Worm (Caenorhabditis elegans) whole organism, L2 larva: Measurements from ENCODE around the gene sre-41.

ENCODE experiments used
- ZK546.5 ChIP-seq: sonication (generic microtip); optimal IDR thresholded peaks from 2 replicates; lab custom pipeline; 2017; ENCODE audit warnings: missing biosample characterization, missing genetic modification characterization
- alr-1 ChIP-seq: fragments of 150-350 bp; optimal IDR thresholded peaks from 2 replicates; lab custom pipeline; 2014; ENCODE audit warnings: missing biosample characterization, missing genetic modification characterization
- ama-1 ChIP-seq: fragments of 150-350 bp; optimal IDR thresholded peaks from 2 replicates; lab custom pipeline; 2018; ENCODE audit warnings: inconsistent platforms
- egl-27 ChIP-seq: sonication (generic microtip); optimal IDR thresholded peaks from 3 replicates; lab custom pipeline; 2017; ENCODE audit warnings: missing biosample characterization, missing genetic modification reagents, missing genetic modification characterization
- fos-1 ChIP-seq: fragments of 150-350 bp; optimal IDR thresholded peaks from 2 replicates; lab custom pipeline; 2014; ENCODE audit warnings: missing biosample characterization, missing genetic modification characterization
- mdl-1 ChIP-seq, 2 experiments: fragments of 150-350 bp in 1 of 2; sonication (generic microtip) in 1 of 2; optimal IDR thresholded peaks; 2 replicates each; lab custom pipeline; 2017; ENCODE audit warnings: missing biosample characterization in 2 of 2, missing genetic modification characterization in 2 of 2
- nhr-11 ChIP-seq: fragments of 150-350 bp; optimal IDR thresholded peaks from 2 replicates; lab custom pipeline; 2014; ENCODE audit warnings: missing biosample characterization, missing genetic modification characterization
- nhr-12 ChIP-seq: fragments of 150-350 bp; optimal IDR thresholded peaks from 2 replicates; lab custom pipeline; 2014; ENCODE audit warnings: missing biosample characterization, missing genetic modification characterization
- sem-4 ChIP-seq: fragments of 150-350 bp; optimal IDR thresholded peaks from 2 replicates; lab custom pipeline; 2014; ENCODE audit warnings: missing biosample characterization, missing genetic modification reagents, missing genetic modification characterization
- skn-1 ChIP-seq: sonication (generic microtip); optimal IDR thresholded peaks from 2 replicates; lab custom pipeline; 2017; ENCODE audit warnings: missing biosample characterization, missing genetic modification characterization
- snpc-4 ChIP-seq: fragments of 150-350 bp; optimal IDR thresholded peaks from 2 replicates; lab custom pipeline; 2014; ENCODE audit warnings: missing biosample characterization, missing genetic modification characterization
- unc-39 ChIP-seq: fragments of 150-350 bp; optimal IDR thresholded peaks from 2 replicates; lab custom pipeline; 2014; ENCODE audit warnings: missing biosample characterization, missing genetic modification characterization

DNA sequence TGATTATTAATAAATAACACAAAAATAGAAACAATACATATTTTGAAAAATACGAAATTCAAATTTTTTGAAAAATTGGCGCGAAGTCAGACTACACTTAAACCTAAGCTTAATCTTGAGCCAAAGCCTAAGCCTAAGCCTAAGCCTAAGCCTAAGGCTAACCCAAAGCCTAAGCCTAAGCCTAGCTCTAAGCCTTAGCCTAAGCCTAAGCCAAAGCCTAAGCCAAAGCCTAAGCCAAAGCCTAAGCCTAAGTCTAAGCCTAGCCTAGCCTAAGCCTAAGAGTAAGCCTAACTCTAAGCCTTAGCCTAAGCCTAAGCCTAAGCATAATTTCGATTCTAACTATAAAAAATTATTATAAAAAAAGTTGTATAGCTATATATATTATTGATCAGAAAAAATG is 7.2 kb upstream of the sre-41 start:
- no peak for TF ChIP-seq nhr-11 (tag; lab: Kevin White, UChicago)
- no peak for TF ChIP-seq mdl-1 (tag; optimal IDR thresholded peaks at IDR 0.05; lab: Kevin White, UChicago)
- TF ChIP-seq snpc-4 (tag; lab: Kevin White, UChicago) = no peak
- TF ChIP-seq egl-27 = no peak
- TF ChIP-seq ZK546.5 (tag; lab: Kevin White, UChicago) = no peak
- TF ChIP-seq skn-1 (tag; lab: Kevin White, UChicago) = no peak
- no peak for TF ChIP-seq unc-39 (tag; lab: Kevin White, UChicago)
- no peak for TF ChIP-seq nhr-12 (tag; lab: Kevin White, UChicago)
- no peak for TF ChIP-seq ama-1 (lab: Kevin White, UChicago)
- TF ChIP-seq fos-1 (tag; lab: Kevin White, UChicago) = no peak
- TF ChIP-seq alr-1 (tag; lab: Kevin White, UChicago) = no peak
- no peak for TF ChIP-seq sem-4
